Fruit fly (Drosophila melanogaster) whole organism, embryonic: ENCODE results near the gene CG1738.

Source experiments
- Blimp-1 ChIP-seq: fragments of 200-800 bp; sonication (Bioruptor generic); optimal IDR thresholded peaks from 3 replicates; lab custom pipeline; 2018; ENCODE audit warnings: missing biosample characterization, missing genetic modification characterization, mild to moderate bottlenecking, moderate library complexity, missing genetic modification reagents
- Bteb2 ChIP-seq: fragments of 200-800 bp; sonication (Bioruptor generic); optimal IDR thresholded peaks from 2 replicates; lab custom pipeline; 2016; ENCODE audit warnings: missing biosample characterization, missing genetic modification characterization
- CG11560 ChIP-seq: fragments of 200-800 bp; sonication (Bioruptor generic); IDR thresholded peaks from 3 replicates; pipeline ENCODE4 v1.3.6; 2022; ENCODE audit warnings: missing biosample characterization, missing genetic modification characterization
- CG12942 ChIP-seq: fragments of 200-800 bp; sonication (Bioruptor generic); optimal IDR thresholded peaks from 3 replicates; lab custom pipeline; 2016; ENCODE audit warnings: missing biosample characterization, missing genetic modification characterization
- CG13775 ChIP-seq: fragments of 200-800 bp; sonication (Bioruptor generic); optimal IDR thresholded peaks from 3 replicates; lab custom pipeline; 2017; ENCODE audit warnings: missing biosample characterization, mild to moderate bottlenecking, missing genetic modification characterization
- CG1603 ChIP-seq: fragments of 200-800 bp; sonication (Bioruptor generic); optimal IDR thresholded peaks from 2 replicates; lab custom pipeline; 2019; ENCODE audit warnings: missing biosample characterization, mild to moderate bottlenecking, missing genetic modification characterization, moderate library complexity
- CG1647 ChIP-seq: fragments of 200-800 bp; sonication (Bioruptor generic); optimal IDR thresholded peaks from 3 replicates; lab custom pipeline; 2016; ENCODE audit warnings: missing biosample characterization, missing genetic modification characterization
- CG16813 ChIP-seq: fragments of 200-800 bp; sonication (Bioruptor generic); IDR thresholded peaks from 3 replicates; pipeline ENCODE4 v1.3.6; 2022; ENCODE audit warnings: missing biosample characterization, missing genetic modification characterization; ENCODE audit not compliant: partially characterized antibody
- CG17568 ChIP-seq: fragments of 200-800 bp; sonication (Bioruptor generic); optimal IDR thresholded peaks from 2 replicates; lab custom pipeline; 2018; ENCODE audit warnings: missing biosample characterization, mild to moderate bottlenecking, missing genetic modification characterization, moderate library complexity
- CG2889 ChIP-seq: fragments of 200-800 bp; sonication (Bioruptor generic); IDR thresholded peaks from 3 replicates; pipeline ENCODE4 v1.3.6; 2022; ENCODE audit warnings: missing biosample characterization, missing genetic modification characterization
- CG32532 ChIP-seq: fragments of 200-800 bp; sonication (Bioruptor generic); IDR thresholded peaks from 2 replicates; pipeline ENCODE4 v1.3.6; 2022; ENCODE audit warnings: missing biosample characterization, missing genetic modification characterization
- CG34224 ChIP-seq: fragments of 200-800 bp; sonication (Bioruptor generic); IDR thresholded peaks from 3 replicates; pipeline ENCODE4 v1.3.6; 2022; ENCODE audit warnings: missing biosample characterization, missing genetic modification characterization; ENCODE audit not compliant: partially characterized antibody
- CG4404 ChIP-seq: fragments of 200-800 bp; sonication (Bioruptor generic); IDR thresholded peaks from 2 replicates; pipeline ENCODE4 v1.3.6; 2022; ENCODE audit warnings: missing biosample characterization, missing genetic modification characterization
- CG4617 ChIP-seq: fragments of 200-800 bp; sonication (Bioruptor generic); optimal IDR thresholded peaks from 3 replicates; lab custom pipeline; 2016; ENCODE audit warnings: missing biosample characterization, missing genetic modification characterization, borderline replicate concordance
- CG6813 ChIP-seq: fragments of 200-800 bp; sonication (Bioruptor generic); optimal IDR thresholded peaks from 2 replicates; lab custom pipeline; 2017; ENCODE audit warnings: missing biosample characterization, missing genetic modification characterization, mild to moderate bottlenecking, moderate library complexity, missing genetic modification reagents
- CG7372 ChIP-seq: fragments of 200-800 bp; sonication (Bioruptor generic); IDR thresholded peaks from 2 replicates; pipeline ENCODE4 v1.3.6; 2022; ENCODE audit warnings: missing biosample characterization, missing genetic modification characterization
- CG8359 ChIP-seq: fragments of 200-800 bp; sonication (Bioruptor generic); optimal IDR thresholded peaks from 2 replicates; lab custom pipeline; 2017; ENCODE audit warnings: missing biosample characterization, mild to moderate bottlenecking, missing genetic modification characterization, borderline replicate concordance
- CG9797 ChIP-seq: fragments of 200-800 bp; sonication (Bioruptor generic); optimal IDR thresholded peaks from 3 replicates; lab custom pipeline; 2018; ENCODE audit warnings: missing biosample characterization, mild to moderate bottlenecking, missing genetic modification characterization
- CG9876 ChIP-seq: fragments of 200-800 bp; sonication (Bioruptor generic); optimal IDR thresholded peaks from 2 replicates; lab custom pipeline; 2016; ENCODE audit warnings: missing biosample characterization, missing genetic modification characterization
- Dad ChIP-seq: fragments of 200-800 bp; sonication (Bioruptor generic); optimal IDR thresholded peaks from 3 replicates; lab custom pipeline; 2016; ENCODE audit warnings: missing biosample characterization, missing genetic modification characterization
- Dp ChIP-seq: fragments of 200-800 bp; sonication (Bioruptor generic); optimal IDR thresholded peaks from 2 replicates; lab custom pipeline; 2018; ENCODE audit warnings: missing biosample characterization, mild to moderate bottlenecking, missing genetic modification characterization, moderate library complexity
- Elba2 ChIP-seq: fragments of 200-800 bp; sonication (Bioruptor generic); optimal IDR thresholded peaks from 3 replicates; lab custom pipeline; 2016; ENCODE audit warnings: missing biosample characterization, missing genetic modification characterization
- Ets97D ChIP-seq: fragments of 200-800 bp; sonication (Bioruptor generic); optimal IDR thresholded peaks from 3 replicates; lab custom pipeline; 2016; ENCODE audit warnings: missing biosample characterization, missing genetic modification characterization
- Fer2 ChIP-seq: fragments of 200-800 bp; sonication (Bioruptor generic); optimal IDR thresholded peaks from 2 replicates; lab custom pipeline; 2018; ENCODE audit warnings: missing biosample characterization, mild to moderate bottlenecking, missing genetic modification characterization, moderate library complexity
- GATAe ChIP-seq: fragments of 200-800 bp; sonication (Bioruptor generic); conservative IDR thresholded peaks from 2 replicates; pipeline ENCODE4 v1.3.6; 2022; ENCODE audit warnings: missing biosample characterization, missing genetic modification characterization
- HHEX ChIP-seq: fragments of 200-800 bp; sonication (Bioruptor generic); optimal IDR thresholded peaks from 3 replicates; lab custom pipeline; 2017; ENCODE audit warnings: missing biosample characterization, mild to moderate bottlenecking, missing genetic modification characterization, missing genetic modification reagents
- HLH4C ChIP-seq: fragments of 200-800 bp; sonication (Bioruptor generic); IDR thresholded peaks from 3 replicates; pipeline ENCODE4 v1.3.6; 2022; ENCODE audit warnings: missing biosample characterization, missing genetic modification characterization; ENCODE audit not compliant: partially characterized antibody
- Hsf ChIP-seq: fragments of 200-800 bp; sonication (Bioruptor generic); optimal IDR thresholded peaks from 3 replicates; lab custom pipeline; 2016; ENCODE audit warnings: missing biosample characterization, missing genetic modification characterization
- NC2β ChIP-seq: fragments of 200-800 bp; sonication (Bioruptor generic); optimal IDR thresholded peaks from 2 replicates; lab custom pipeline; 2016; ENCODE audit warnings: missing biosample characterization, missing genetic modification characterization
- Opbp ChIP-seq: fragments of 200-800 bp; sonication (Bioruptor generic); IDR thresholded peaks from 3 replicates; pipeline ENCODE4 v1.3.6; 2022; ENCODE audit warnings: missing biosample characterization, missing genetic modification characterization; ENCODE audit not compliant: partially characterized antibody
- Taf1 ChIP-seq: fragments of 200-800 bp; sonication (Bioruptor generic); IDR thresholded peaks from 2 replicates; pipeline ENCODE4 v1.3.6; 2022; ENCODE audit warnings: missing biosample characterization, missing genetic modification characterization
- btn ChIP-seq: fragments of 200-800 bp; sonication (Bioruptor generic); optimal IDR thresholded peaks from 2 replicates; lab custom pipeline; 2016; ENCODE audit warnings: missing biosample characterization, missing genetic modification characterization
- caup ChIP-seq: fragments of 200-800 bp; sonication (Bioruptor generic); optimal IDR thresholded peaks from 3 replicates; lab custom pipeline; 2017; ENCODE audit warnings: missing biosample characterization, mild to moderate bottlenecking, missing genetic modification characterization, moderate library complexity; ENCODE audit not compliant: severe bottlenecking
- chn ChIP-seq: fragments of 200-800 bp; sonication (Bioruptor generic); optimal IDR thresholded peaks from 2 replicates; lab custom pipeline; 2016; ENCODE audit warnings: missing biosample characterization, missing genetic modification characterization
- esg ChIP-seq: fragments of 200-800 bp; sonication (Bioruptor generic); conservative IDR thresholded peaks from 2 replicates; pipeline ENCODE4 v1.3.6; 2022; ENCODE audit warnings: missing biosample characterization, missing genetic modification characterization
- ewg ChIP-seq: fragments of 200-800 bp; sonication (Bioruptor generic); optimal IDR thresholded peaks from 3 replicates; lab custom pipeline; 2017; ENCODE audit warnings: mild to moderate bottlenecking, missing biosample characterization, missing genetic modification reagents, missing genetic modification characterization
- gcm ChIP-seq: fragments of 200-800 bp; sonication (Bioruptor generic); optimal IDR thresholded peaks from 2 replicates; lab custom pipeline; 2019; ENCODE audit warnings: missing biosample characterization, mild to moderate bottlenecking, missing genetic modification characterization, moderate library complexity
- grau ChIP-seq: fragments of 200-800 bp; optimal IDR thresholded peaks from 3 replicates; lab custom pipeline; 2019; ENCODE audit warnings: missing biosample characterization, mild to moderate bottlenecking, missing genetic modification characterization, moderate library complexity
- gt ChIP-seq: fragments of 200-800 bp; sonication (Bioruptor generic); IDR thresholded peaks from 2 replicates; pipeline ENCODE4 v1.3.6; 2022; ENCODE audit warnings: missing biosample characterization, missing genetic modification characterization
- lmd ChIP-seq: fragments of 200-800 bp; sonication (Bioruptor generic); IDR thresholded peaks from 2 replicates; pipeline ENCODE4 v1.3.6; 2022; ENCODE audit warnings: missing biosample characterization, missing genetic modification characterization
- repo ChIP-seq: fragments of 200-800 bp; sonication (Bioruptor generic); optimal IDR thresholded peaks from 2 replicates; lab custom pipeline; 2016; ENCODE audit warnings: missing biosample characterization, missing genetic modification characterization
- ro ChIP-seq: fragments of 200-800 bp; sonication (Bioruptor generic); IDR thresholded peaks from 2 replicates; pipeline ENCODE4 v1.3.6; 2022; ENCODE audit warnings: missing biosample characterization, missing genetic modification characterization
- slbo ChIP-seq: fragments of 200-800 bp; sonication (Bioruptor generic); IDR thresholded peaks from 2 replicates; pipeline ENCODE4 v1.3.6; 2022; ENCODE audit warnings: missing biosample characterization, missing genetic modification characterization
- slou ChIP-seq: fragments of 200-800 bp; sonication (Bioruptor generic); optimal IDR thresholded peaks from 3 replicates; lab custom pipeline; 2016; ENCODE audit warnings: missing biosample characterization, missing genetic modification characterization
- ssp ChIP-seq: fragments of 200-800 bp; sonication (Bioruptor generic); IDR thresholded peaks from 2 replicates; pipeline ENCODE4 v1.3.6; 2022; ENCODE audit warnings: missing biosample characterization, missing genetic modification characterization
- sug ChIP-seq: fragments of 200-800 bp; optimal IDR thresholded peaks from 2 replicates; lab custom pipeline; 2019; ENCODE audit warnings: missing biosample characterization, mild to moderate bottlenecking, missing genetic modification characterization, moderate library complexity
- tio ChIP-seq: fragments of 200-800 bp; sonication (Bioruptor generic); optimal IDR thresholded peaks from 2 replicates; lab custom pipeline; 2017; ENCODE audit warnings: missing biosample characterization, missing genetic modification characterization, inconsistent platforms
- toy ChIP-seq: fragments of 200-800 bp; sonication (Bioruptor generic); IDR thresholded peaks from 2 replicates; pipeline ENCODE4 v1.3.6; 2022; ENCODE audit warnings: missing biosample characterization, missing genetic modification characterization

Gene CG1738

dm6 chrX:11338973-11339867 is 9.6 kb upstream of the CG1738 start (continued):
- TF ChIP-seq lmd (GFP tag; lab: Robert Waterston, UW) (peak; percentile 35; the same call in 1 of the 2 replicates), sug (peak; percentile 56), GATAe (GFP tag; lab: Robert Waterston, UW) (no peak), gt (GFP tag; lab: Robert Waterston, UW) (no peak), CG9876 (GFP tag; lab: Kevin White, UChicago) (peak; percentile 13), CG32532 (GFP tag; lab: Robert Waterston, UW) (peak; percentile 53), CG1647 (peak; percentile 37), CG6813 (GFP tag; lab: Kevin White, UChicago) (no peak), NC2β (peak; percentile 9), Elba2 (GFP tag; lab: Kevin White, UChicago) (peak; percentile 97), Dad (GFP tag; lab: Kevin White, UChicago) (no peak), caup (peak; percentile 18), CG8359 (GFP tag; lab: Kevin White, UChicago) (no peak), slbo (peak; percentile 72), CG1603 (tag; lab: Kevin White, UChicago) (peak; percentile 89), btn (GFP tag; lab: Kevin White, UChicago) (no peak), HLH4C (GFP tag; lab: Robert Waterston, UW) (peak; percentile 91), grau (tag; lab: Kevin White, UChicago) (peak; percentile 59), Bteb2 (no peak), Opbp (GFP tag; lab: Robert Waterston, UW) (peak; percentile 91), CG4404 (GFP tag; lab: Robert Waterston, UW) (peak; percentile 31; the same call in 1 of the 2 replicates), CG34224 (GFP tag; lab: Robert Waterston, UW) (peak; percentile 84), ro (GFP tag; lab: Robert Waterston, UW) (no peak), Dp (GFP tag; lab: Kevin White, UChicago) (peak; percentile 64), slou (GFP tag; lab: Kevin White, UChicago) (no peak), CG16813 (GFP tag; lab: Robert Waterston, UW) (peak; percentile 91), Fer2 (tag; lab: Kevin White, UChicago) (no peak), Taf1 (GFP tag; lab: Robert Waterston, UW) (no peak), toy (GFP tag; lab: Robert Waterston, UW) (no peak), esg (GFP tag; lab: Robert Waterston, UW) (peak; percentile 27; the same call in 1 of the 2 replicates), Hsf (GFP tag; lab: Kevin White, UChicago) (peak; percentile 61), CG2889 (GFP tag; lab: Robert Waterston, UW) (0 out of 3 replicates have a peak, but pooled peaks have one; percentile 27), gcm (GFP tag; lab: Kevin White, UChicago) (no peak), CG17568 (GFP tag; lab: Kevin White, UChicago) (no peak), Ets97D (GFP tag; lab: Kevin White, UChicago) (peak; percentile 74), ssp (GFP tag; lab: Robert Waterston, UW) (peak; percentile 35), CG4617 (GFP tag; lab: Kevin White, UChicago) (peak; percentile 44), HHEX (peak; percentile 17), Blimp-1 (GFP tag; lab: Kevin White, UChicago) (peak; percentile 17), CG11560 (peak; percentile 55; the same call in 1 of the 3 replicates), tio (GFP tag; lab: Kevin White, UChicago) (peak; percentile 4), ewg (GFP tag; lab: Kevin White, UChicago) (no peak), CG9797 (GFP tag; lab: Kevin White, UChicago) (peak; percentile 56), CG12942 (GFP tag; lab: Kevin White, UChicago) (peak; percentile 44), CG7372 (GFP tag; lab: Robert Waterston, UW) (0 out of 2 replicates have a peak, but pooled peaks have one; percentile 39), repo (GFP tag; lab: Kevin White, UChicago) (no peak), CG13775 (GFP tag; lab: Kevin White, UChicago) (peak; percentile 40), chn (peak; percentile 71)
